Fruit fly (Drosophila melanogaster) whole organism, pupa: ENCODE data around the gene frtz.

Experiments used
- CG8301 ChIP-seq: fragments of 200-800 bp; sonication (Bioruptor generic); optimal IDR thresholded peaks from 2 replicates; lab custom pipeline; 2018; ENCODE audit warnings: missing biosample characterization, mild to moderate bottlenecking, missing genetic modification characterization
- Ets98B ChIP-seq: fragments of 200-800 bp; sonication (Bioruptor generic); IDR thresholded peaks from 2 replicates; pipeline ENCODE4 v1.3.6; 2022; ENCODE audit warnings: missing biosample characterization, missing genetic modification characterization

DNA sequence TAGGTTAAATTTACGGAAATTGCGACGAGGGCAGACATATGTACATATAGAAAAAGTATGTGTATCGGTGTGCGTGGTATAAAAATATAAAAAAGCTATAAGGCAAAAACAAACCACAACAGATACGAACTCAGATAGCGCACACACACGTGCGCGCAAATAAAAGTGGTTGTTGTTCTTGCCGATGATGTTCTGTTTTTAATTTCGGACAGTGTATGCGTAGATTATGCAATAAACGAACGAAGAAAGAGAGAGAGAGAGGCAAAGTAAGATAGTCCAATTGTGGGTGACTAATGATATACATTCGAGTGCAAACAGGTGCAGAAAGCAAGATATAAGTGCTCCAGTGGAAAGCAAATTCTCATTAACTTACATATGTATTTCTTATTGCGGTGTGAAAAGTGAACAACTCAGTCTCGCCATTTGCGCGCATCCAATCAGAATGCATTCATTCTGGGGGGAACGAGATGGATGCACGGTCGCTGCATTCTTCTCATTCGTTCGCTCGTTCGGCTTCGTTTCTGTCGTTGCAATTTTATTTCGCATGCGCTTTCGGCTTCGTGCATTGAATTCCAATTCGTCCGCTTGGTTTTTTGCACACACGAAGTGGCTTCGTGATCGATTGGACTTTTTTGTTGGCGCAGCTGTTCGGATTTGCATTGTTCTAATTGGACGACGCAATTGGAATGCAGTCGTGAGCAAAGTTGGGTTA is 46.2 kb downstream of the frtz start:
- TF ChIP-seq Ets98B (GFP tag; lab: Robert Waterston, UW) (no peak), CG8301 (tag; lab: Kevin White, UChicago) (no peak)
